Fruit fly (Drosophila melanogaster) whole organism, prepupa: ENCODE results near the gene mRpL37.

Source experiments
- Blimp-1 ChIP-seq: fragments of 200-800 bp; sonication (Bioruptor generic); optimal IDR thresholded peaks from 3 replicates; lab custom pipeline; 2017; ENCODE audit warnings: missing biosample characterization, missing genetic modification characterization, mild to moderate bottlenecking, moderate library complexity, missing genetic modification reagents
- CG10631 ChIP-seq: fragments of 200-800 bp; sonication (Bioruptor generic); optimal IDR thresholded peaks from 2 replicates; lab custom pipeline; 2016; ENCODE audit warnings: missing biosample characterization, missing genetic modification characterization
- CG10669 ChIP-seq: fragments of 200-800 bp; sonication (Bioruptor generic); optimal IDR thresholded peaks from 3 replicates; lab custom pipeline; 2018; ENCODE audit warnings: missing biosample characterization, mild to moderate bottlenecking, missing genetic modification characterization, moderate library complexity
- CG11294 ChIP-seq: fragments of 200-800 bp; sonication (Bioruptor generic); IDR thresholded peaks from 2 replicates; pipeline ENCODE4 v1.3.6; 2022; ENCODE audit warnings: missing biosample characterization, missing genetic modification characterization
- CG11762 ChIP-seq: fragments of 200-800 bp; sonication (Bioruptor generic); optimal IDR thresholded peaks from 3 replicates; lab custom pipeline; 2016; ENCODE audit warnings: missing biosample characterization, missing genetic modification characterization; ENCODE audit not compliant: insufficient read depth
- CG11902 ChIP-seq: fragments of 200-800 bp; sonication (Bioruptor generic); optimal IDR thresholded peaks from 3 replicates; lab custom pipeline; 2016; ENCODE audit warnings: missing biosample characterization, missing genetic modification characterization
- CG3032 ChIP-seq: fragments of 200-800 bp; optimal IDR thresholded peaks from 2 replicates; lab custom pipeline; 2019; ENCODE audit warnings: missing biosample characterization, mild to moderate bottlenecking, missing genetic modification characterization, moderate library complexity
- CG31627 ChIP-seq: fragments of 200-800 bp; sonication (Bioruptor generic); optimal IDR thresholded peaks from 3 replicates; lab custom pipeline; 2016; ENCODE audit warnings: missing biosample characterization, missing genetic modification characterization
- CG34406 ChIP-seq: fragments of 200-800 bp; sonication (Bioruptor generic); optimal IDR thresholded peaks from 3 replicates; lab custom pipeline; 2016; ENCODE audit warnings: missing biosample characterization, missing genetic modification characterization
- CG4318 ChIP-seq: fragments of 200-800 bp; sonication (Bioruptor generic); optimal IDR thresholded peaks from 3 replicates; lab custom pipeline; 2017; ENCODE audit warnings: missing biosample characterization, mild to moderate bottlenecking, missing genetic modification characterization
- CG6163 ChIP-seq: fragments of 200-800 bp; sonication (Bioruptor generic); IDR thresholded peaks from 3 replicates; pipeline ENCODE4 v1.3.6; 2022; ENCODE audit warnings: missing biosample characterization, missing genetic modification characterization
- CG6276 ChIP-seq: fragments of 200-800 bp; sonication (Bioruptor generic); optimal IDR thresholded peaks from 2 replicates; lab custom pipeline; 2017; ENCODE audit warnings: missing biosample characterization, mild to moderate bottlenecking, missing genetic modification characterization
- CG6854 ChIP-seq: fragments of 200-800 bp; sonication (Bioruptor generic); optimal IDR thresholded peaks from 2 replicates; lab custom pipeline; 2017; ENCODE audit warnings: missing biosample characterization, mild to moderate bottlenecking, missing genetic modification characterization
- CG7368 ChIP-seq: fragments of 200-800 bp; sonication (Bioruptor generic); optimal IDR thresholded peaks from 3 replicates; lab custom pipeline; 2016; ENCODE audit warnings: missing biosample characterization, missing genetic modification characterization
- CG8119 ChIP-seq: fragments of 200-800 bp; sonication (Bioruptor generic); IDR thresholded peaks from 3 replicates; pipeline ENCODE4 v1.3.6; 2022; ENCODE audit warnings: missing biosample characterization, missing genetic modification characterization
- CG9139 ChIP-seq: fragments of 200-800 bp; sonication (Bioruptor generic); optimal IDR thresholded peaks from 3 replicates; lab custom pipeline; 2017; ENCODE audit warnings: missing biosample characterization, mild to moderate bottlenecking, missing genetic modification characterization
- Eip75B ChIP-seq: fragments of 200-800 bp; sonication (Bioruptor generic); optimal IDR thresholded peaks from 3 replicates; lab custom pipeline; 2016; ENCODE audit warnings: missing biosample characterization, missing genetic modification characterization
- Eip78C ChIP-seq: fragments of 200-800 bp; sonication (Bioruptor generic); peaks from one replicate; lab custom pipeline; 2016; ENCODE audit warnings: missing biosample characterization, missing genetic modification characterization
- Eip93F ChIP-seq: fragments of 200-800 bp; sonication (Bioruptor generic); optimal IDR thresholded peaks from 2 replicates; lab custom pipeline; 2016; ENCODE audit warnings: missing biosample characterization, mild to moderate bottlenecking, missing genetic modification characterization
- Ets21C ChIP-seq: fragments of 200-800 bp; sonication (Bioruptor generic); optimal IDR thresholded peaks from 3 replicates; lab custom pipeline; 2016; ENCODE audit warnings: missing biosample characterization, missing genetic modification characterization
- Ets96B ChIP-seq: fragments of 200-800 bp; optimal IDR thresholded peaks from 2 replicates; lab custom pipeline; 2019; ENCODE audit warnings: missing biosample characterization, mild to moderate bottlenecking, missing genetic modification characterization, moderate library complexity
- Gug ChIP-seq: fragments of 200-800 bp; sonication (Bioruptor generic); IDR thresholded peaks from 2 replicates; pipeline ENCODE4 v1.3.6; 2022; ENCODE audit warnings: missing biosample characterization, missing genetic modification characterization
- Hr38 ChIP-seq: sonication (Bioruptor generic); optimal IDR thresholded peaks from 2 replicates; lab custom pipeline; 2016; ENCODE audit warnings: missing biosample characterization, missing genetic modification characterization
- Hr39 ChIP-seq: fragments of 200-800 bp; sonication (Bioruptor generic); optimal IDR thresholded peaks from 2 replicates; lab custom pipeline; 2016; ENCODE audit warnings: missing biosample characterization, missing genetic modification characterization
- Hr4 ChIP-seq: fragments of 200-800 bp; sonication (Bioruptor generic); optimal IDR thresholded peaks from 3 replicates; lab custom pipeline; 2016; ENCODE audit warnings: missing biosample characterization, missing genetic modification characterization
- Lpt ChIP-seq: fragments of 200-800 bp; sonication (Bioruptor generic); optimal IDR thresholded peaks from 3 replicates; lab custom pipeline; 2016; ENCODE audit warnings: missing biosample characterization, missing genetic modification characterization
- OdsH ChIP-seq: fragments of 200-800 bp; sonication (Bioruptor generic); optimal IDR thresholded peaks from 3 replicates; lab custom pipeline; 2016; ENCODE audit warnings: missing biosample characterization, missing genetic modification characterization
- Smox ChIP-seq: fragments of 200-800 bp; sonication (Bioruptor generic); optimal IDR thresholded peaks from 3 replicates; lab custom pipeline; 2016; ENCODE audit warnings: missing biosample characterization, missing genetic modification characterization
- Sox102F ChIP-seq: fragments of 200-800 bp; sonication (Bioruptor generic); optimal IDR thresholded peaks from 2 replicates; lab custom pipeline; 2016; ENCODE audit warnings: missing biosample characterization, mild to moderate bottlenecking, missing genetic modification characterization
- Sox14 ChIP-seq: fragments of 200-800 bp; sonication (Bioruptor generic); optimal IDR thresholded peaks from 3 replicates; lab custom pipeline; 2016; ENCODE audit warnings: missing biosample characterization, missing genetic modification characterization
- Sox15 ChIP-seq: fragments of 200-800 bp; sonication (Bioruptor generic); optimal IDR thresholded peaks from 3 replicates; lab custom pipeline; 2016; ENCODE audit warnings: missing biosample characterization, missing genetic modification characterization
- achi ChIP-seq: fragments of 200-800 bp; sonication (Bioruptor generic); optimal IDR thresholded peaks from 3 replicates; lab custom pipeline; 2016; ENCODE audit warnings: missing biosample characterization, missing genetic modification characterization
- acj6 ChIP-seq: fragments of 200-800 bp; sonication (Bioruptor generic); optimal IDR thresholded peaks from 3 replicates; lab custom pipeline; 2016; ENCODE audit warnings: missing biosample characterization, missing genetic modification characterization
- dac ChIP-seq: fragments of 200-800 bp; sonication (Bioruptor generic); optimal IDR thresholded peaks from 2 replicates; lab custom pipeline; 2017; ENCODE audit warnings: missing biosample characterization, mild to moderate bottlenecking, missing genetic modification characterization
- eg ChIP-seq: fragments of 200-800 bp; sonication (Bioruptor generic); IDR thresholded peaks from 3 replicates; pipeline ENCODE4 v1.3.6; 2022; ENCODE audit warnings: missing biosample characterization, missing genetic modification characterization
- esn ChIP-seq: fragments of 200-800 bp; sonication (Bioruptor generic); optimal IDR thresholded peaks from 2 replicates; lab custom pipeline; 2016; ENCODE audit warnings: missing biosample characterization, mild to moderate bottlenecking, missing genetic modification characterization, moderate library complexity
- fd59A ChIP-seq: fragments of 200-800 bp; sonication (Bioruptor generic); optimal IDR thresholded peaks from 2 replicates; lab custom pipeline; 2017; ENCODE audit warnings: missing biosample characterization, mild to moderate bottlenecking, missing genetic modification characterization, missing genetic modification reagents
- lz ChIP-seq: fragments of 200-800 bp; sonication (Bioruptor generic); optimal IDR thresholded peaks from 3 replicates; lab custom pipeline; 2016; ENCODE audit warnings: missing biosample characterization, missing genetic modification characterization
- net ChIP-seq: fragments of 200-800 bp; sonication (Bioruptor generic); optimal IDR thresholded peaks from 3 replicates; lab custom pipeline; 2016; ENCODE audit warnings: missing biosample characterization, missing genetic modification characterization
- pdm3 ChIP-seq: fragments of 200-800 bp; sonication (Bioruptor generic); optimal IDR thresholded peaks from 3 replicates; lab custom pipeline; 2016; ENCODE audit warnings: missing biosample characterization, missing genetic modification characterization
- spab ChIP-seq: fragments of 200-800 bp; sonication (Bioruptor generic); optimal IDR thresholded peaks from 2 replicates; lab custom pipeline; 2017; ENCODE audit warnings: missing biosample characterization, mild to moderate bottlenecking, missing genetic modification characterization, missing genetic modification reagents
- topi ChIP-seq: fragments of 200-800 bp; sonication (Bioruptor generic); optimal IDR thresholded peaks from 3 replicates; lab custom pipeline; 2016; ENCODE audit warnings: missing biosample characterization, missing genetic modification characterization
- vri ChIP-seq: fragments of 200-800 bp; sonication (Bioruptor generic); optimal IDR thresholded peaks from 3 replicates; lab custom pipeline; 2016; ENCODE audit warnings: missing biosample characterization, mild to moderate bottlenecking, missing genetic modification characterization

mRpL37 gene

DNA sequence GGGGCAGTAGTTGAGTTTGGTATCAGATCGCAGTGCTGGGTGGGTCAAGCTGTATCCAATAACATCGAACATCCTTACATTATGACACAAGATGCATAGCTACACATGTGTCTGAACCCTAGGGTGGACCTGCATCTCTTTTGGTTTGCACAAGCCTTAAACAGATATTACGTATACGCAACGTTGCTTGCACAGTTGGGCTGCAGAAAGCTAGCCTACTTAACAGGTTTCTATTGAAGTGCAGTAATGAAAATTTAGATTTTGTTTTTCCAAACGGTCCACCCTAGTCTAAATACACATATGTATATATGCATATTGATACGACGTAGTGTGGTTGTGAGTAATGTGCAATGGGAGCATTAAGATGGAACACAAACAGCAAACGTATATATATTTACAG lies 8.6 kb downstream of the mRpL37 start (continued):
- peak; percentile 26 for TF ChIP-seq acj6 (GFP tag; lab: Kevin White, UChicago)

DNA sequence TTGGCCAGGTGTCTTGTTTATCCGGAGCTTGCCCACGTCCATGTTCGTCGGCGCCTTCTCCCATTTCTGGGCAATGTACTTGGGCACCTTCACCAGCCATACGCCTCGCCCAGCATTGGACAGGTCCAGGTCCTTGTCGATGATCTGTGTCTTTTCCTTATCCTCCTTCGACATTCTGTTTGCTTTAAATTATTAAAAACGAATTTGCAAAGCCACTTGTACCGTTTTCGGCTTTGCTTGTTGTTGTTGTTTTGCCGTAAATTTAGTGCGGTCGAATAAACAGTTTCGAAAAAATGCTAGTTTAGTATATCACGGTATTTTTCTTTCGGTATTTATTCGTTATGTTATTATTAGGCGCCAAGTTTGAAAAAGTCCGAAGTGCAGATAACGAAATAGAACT lies 16.4 kb downstream of the mRpL37 start, which contains the start of gene TfIIFbeta:
TfIIFbeta (minus strand) TSS at position 279 of the 400 bp plus-strand sequence.
- TF ChIP-seq Eip78C (GFP tag; lab: Kevin White, UChicago) = no peak
- TF ChIP-seq Sox15 (GFP tag; lab: Kevin White, UChicago) = no peak
- TF ChIP-seq net (GFP tag; lab: Kevin White, UChicago) = no peak
- no peak for TF ChIP-seq Eip93F (GFP tag; lab: Kevin White, UChicago)
- TF ChIP-seq CG8119 = no peak
- TF ChIP-seq CG4318 = no peak
- TF ChIP-seq dac (GFP tag; lab: Kevin White, UChicago) = no peak
- no peak for TF ChIP-seq CG6854 (GFP tag; lab: Kevin White, UChicago)
- TF ChIP-seq topi (GFP tag; lab: Kevin White, UChicago) = no peak
- no peak for TF ChIP-seq Blimp-1 (GFP tag; lab: Kevin White, UChicago)
- no peak for TF ChIP-seq CG9139

DNA sequence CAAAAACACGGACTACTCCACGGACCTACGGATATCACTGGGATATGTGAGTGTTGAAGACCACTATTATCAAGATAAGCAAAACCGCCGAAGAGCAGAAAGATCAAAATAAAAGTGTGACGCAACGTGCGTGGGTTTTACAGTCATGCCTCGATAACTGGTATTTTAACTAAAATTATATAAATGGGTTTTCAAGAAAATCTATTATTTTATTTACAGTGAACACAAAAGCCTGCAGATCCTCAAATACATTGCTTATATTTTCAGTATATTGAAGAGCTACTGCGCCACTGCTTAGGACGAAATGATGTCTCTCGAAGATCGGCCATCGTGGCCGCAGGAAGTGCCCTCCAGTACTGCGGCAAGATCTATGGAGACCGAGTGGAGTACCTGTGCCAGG lies 21.9 kb downstream of the mRpL37 start:
- TF ChIP-seq Sox102F (GFP tag; lab: Kevin White, UChicago) = no peak
- TF ChIP-seq esn = peak; percentile 20
- TF ChIP-seq CG31627 (GFP tag; lab: Kevin White, UChicago) = peak; percentile 26
- peak; percentile 5 for TF ChIP-seq Smox (GFP tag; lab: Kevin White, UChicago)
- TF ChIP-seq CG11294 (GFP tag; lab: Robert Waterston, UW) = 0 out of 2 replicates have a peak, but pooled peaks have one; percentile 14

DNA sequence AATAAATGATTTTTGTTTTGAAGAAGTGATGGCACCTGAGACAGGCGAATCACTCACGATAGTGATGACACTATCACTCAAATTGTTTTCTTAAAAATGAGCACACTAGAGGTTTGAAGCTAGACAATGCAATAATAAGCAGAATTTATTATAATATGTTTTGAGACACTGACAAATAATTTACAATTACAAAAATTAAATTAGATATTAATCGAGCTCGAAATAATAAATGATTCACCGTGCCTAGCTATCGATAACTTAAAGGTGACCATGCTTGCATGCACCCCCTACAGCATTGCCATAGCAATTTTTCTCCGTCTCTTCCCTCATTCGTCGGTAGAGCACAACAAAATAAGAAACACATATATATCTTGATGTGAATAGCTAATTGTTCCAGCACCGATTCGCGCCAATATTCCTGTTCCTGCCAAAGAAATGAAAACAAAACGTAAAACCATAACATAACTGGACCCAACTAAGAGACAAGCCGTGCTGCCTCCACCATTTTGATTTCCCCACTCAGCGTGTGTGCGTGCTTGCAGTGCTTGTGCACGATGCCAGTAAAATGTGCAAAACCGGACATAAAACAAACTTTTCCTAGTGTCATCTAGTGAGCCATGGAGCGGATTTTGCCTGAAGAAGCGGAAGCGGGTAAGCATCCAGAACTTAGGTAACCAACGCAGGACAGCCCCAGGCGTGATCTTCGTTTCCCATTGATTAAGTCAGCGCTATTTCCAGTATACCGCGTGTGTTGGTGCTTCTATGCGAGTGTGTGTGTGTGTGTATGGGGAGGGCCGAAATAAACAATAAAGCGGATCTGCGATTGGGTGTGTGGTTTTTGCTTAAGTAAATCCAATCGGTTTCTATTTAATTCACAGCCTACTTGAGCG lies 22.7 kb downstream of the mRpL37 start, which contains the start of the genes MED7 and Cap-H2:
MED7 (minus strand) TSS at position 67 of the 890 bp plus-strand sequence.
Cap-H2 (plus strand) TSS at position 345 of the 890 bp plus-strand sequence.
- peak; percentile 79 for TF ChIP-seq acj6 (GFP tag; lab: Kevin White, UChicago)
- peak; percentile 66 for TF ChIP-seq Sox102F (GFP tag; lab: Kevin White, UChicago)
- TF ChIP-seq pdm3 = peak; percentile 76
- peak; percentile 94 for TF ChIP-seq Eip78C (GFP tag; lab: Kevin White, UChicago)
- peak; percentile 60 for TF ChIP-seq Ets96B
- TF ChIP-seq CG7368 (GFP tag; lab: Kevin White, UChicago) = peak; percentile 54
- TF ChIP-seq CG11294 (GFP tag; lab: Robert Waterston, UW) = peak; percentile 61
- TF ChIP-seq CG34406 (GFP tag; lab: Kevin White, UChicago) = peak; percentile 50
- no peak for TF ChIP-seq CG6276 (GFP tag; lab: Kevin White, UChicago)
- no peak for TF ChIP-seq CG3032
- TF ChIP-seq Lpt (GFP tag; lab: Kevin White, UChicago) = peak; percentile 59
- TF ChIP-seq vri = peak; percentile 55
- no peak for TF ChIP-seq fd59A (GFP tag; lab: Kevin White, UChicago)
- TF ChIP-seq Hr39 (GFP tag; lab: Kevin White, UChicago) = peak; percentile 80
- peak; percentile 58 for TF ChIP-seq achi (GFP tag; lab: Kevin White, UChicago)
- peak; percentile 61; the same call in 1 of the 3 replicates for TF ChIP-seq eg (GFP tag; lab: Robert Waterston, UW)
- peak; percentile 77 for TF ChIP-seq Eip75B (GFP tag; lab: Kevin White, UChicago)
- peak; percentile 33 for TF ChIP-seq CG11762 (GFP tag; lab: Kevin White, UChicago)
- peak; percentile 63 for TF ChIP-seq CG11902
- peak; percentile 76 for TF ChIP-seq Sox14
- peak; percentile 73 for TF ChIP-seq CG6163
- TF ChIP-seq esn = peak; percentile 80
- peak; percentile 82 for TF ChIP-seq CG31627 (GFP tag; lab: Kevin White, UChicago)
- TF ChIP-seq Hr4 (GFP tag; lab: Kevin White, UChicago) = peak; percentile 78
- TF ChIP-seq OdsH = peak; percentile 76
- TF ChIP-seq CG10631 (GFP tag; lab: Kevin White, UChicago) = peak; percentile 72
- no peak for TF ChIP-seq Hr38 (GFP tag; lab: Kevin White, UChicago)
- TF ChIP-seq spab (GFP tag; lab: Kevin White, UChicago) = no peak
- TF ChIP-seq CG9139 = no peak
- TF ChIP-seq Sox15 (GFP tag; lab: Kevin White, UChicago) = peak; percentile 62
- peak; percentile 44; the same call in 1 of the 3 replicates for TF ChIP-seq CG8119
- TF ChIP-seq CG10669 = no peak
- peak; percentile 65 for TF ChIP-seq Gug
- peak; percentile 81 for TF ChIP-seq lz (GFP tag; lab: Kevin White, UChicago)
- TF ChIP-seq Smox (GFP tag; lab: Kevin White, UChicago) = peak; percentile 80
- TF ChIP-seq Ets21C (GFP tag; lab: Kevin White, UChicago) = peak; percentile 70
